Worm (Caenorhabditis elegans): Measurements from ENCODE around the gene F14D7.14.

DNA sequence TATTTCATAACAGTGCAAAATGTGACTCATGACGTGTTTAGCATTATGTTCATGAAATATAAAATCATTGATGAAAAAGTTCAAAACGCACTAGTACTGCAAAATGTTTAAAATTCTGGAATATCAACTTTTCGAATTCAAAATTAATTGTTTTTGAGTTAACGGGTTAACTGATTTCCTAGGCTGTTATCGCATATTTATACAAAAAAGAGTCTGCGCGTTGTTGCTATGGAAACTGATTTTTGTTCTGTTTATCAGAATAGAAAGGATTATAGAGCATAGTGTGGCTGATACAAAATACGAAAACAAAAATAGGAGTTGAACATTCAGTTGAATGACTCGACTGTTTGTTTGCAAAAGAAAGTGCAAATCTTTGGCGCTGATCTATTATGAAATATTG is 7.9 kb downstream of the F14D7.14 start:
- TF ChIP-seq pha-4 (tag; optimal IDR thresholded peaks at IDR 0.05) (no peak), nhr-12 (tag; optimal IDR thresholded peaks at IDR 0.05) (no peak), mab-5 (tag; optimal IDR thresholded peaks at IDR 0.05) (no peak), unc-39 (tag; optimal IDR thresholded peaks at IDR 0.05) (no peak), nhr-237 (tag; optimal IDR thresholded peaks at IDR 0.05) (no peak), M03D4.4 (tag; optimal IDR thresholded peaks at IDR 0.05) (no peak), zip-8 (tag; optimal IDR thresholded peaks at IDR 0.05) (no peak), lin-13 (tag; optimal IDR thresholded peaks at IDR 0.05) (no peak), unc-62 (GFP tag; optimal IDR thresholded peaks at IDR 0.05) (no peak), hlh-1 (tag; optimal IDR thresholded peaks at IDR 0.05) (no peak), blmp-1 (tag; optimal IDR thresholded peaks at IDR 0.05) (no peak), ceh-43 (GFP tag; optimal IDR thresholded peaks at IDR 0.05) (no peak), cnd-1 (tag; optimal IDR thresholded peaks at IDR 0.05) (no peak)

Data from whole organism, mixed stage, embryonic.